Worm (Caenorhabditis elegans) whole organism, early embryonic: ENCODE data around the gene egl-43.

Experiments used
- B0310.2 ChIP-seq: sonication (generic microtip); optimal IDR thresholded peaks from 2 replicates; lab custom pipeline; 2016; ENCODE audit warnings: mild to moderate bottlenecking, missing genetic modification characterization, missing compliant biosample characterization
- F13C5.2 ChIP-seq: sonication (generic microtip); optimal IDR thresholded peaks from 2 replicates; lab custom pipeline; 2017; ENCODE audit warnings: mild to moderate bottlenecking, missing genetic modification characterization, inconsistent platforms, missing compliant biosample characterization
- aly-1 ChIP-seq: sonication (generic microtip); optimal IDR thresholded peaks from 2 replicates; lab custom pipeline; 2016; ENCODE audit warnings: missing genetic modification characterization, missing compliant biosample characterization
- ama-1 ChIP-seq: fragments of 150-350 bp; optimal IDR thresholded peaks from 2 replicates; lab custom pipeline; 2014
- ets-7 ChIP-seq: sonication (generic microtip); optimal IDR thresholded peaks from 2 replicates; lab custom pipeline; 2016; ENCODE audit warnings: missing genotype, missing genetic modification characterization, missing compliant biosample characterization
- flt-1 ChIP-seq: fragments of 200-800 bp; sonication (Bioruptor generic); IDR thresholded peaks from 2 replicates; pipeline ENCODE4 v1.3.6; 2022; ENCODE audit warnings: missing genetic modification characterization, missing compliant biosample characterization
- hmg-4 ChIP-seq: fragments of 200-800 bp; sonication (Bioruptor generic); optimal IDR thresholded peaks from 2 replicates; lab custom pipeline; 2018; ENCODE audit warnings: mild to moderate bottlenecking, missing genetic modification characterization, missing compliant biosample characterization
- pes-1 ChIP-seq: fragments of 200-800 bp; sonication (Bioruptor generic); IDR thresholded peaks from 2 replicates; pipeline ENCODE4 v1.3.6; 2022; ENCODE audit warnings: missing genetic modification reagents, missing genetic modification characterization, missing compliant biosample characterization
- scrt-1 ChIP-seq: fragments of 200-800 bp; sonication (Bioruptor generic); IDR thresholded peaks from 2 replicates; pipeline ENCODE4 v1.3.6; 2022; ENCODE audit warnings: missing genetic modification characterization, missing compliant biosample characterization
- sea-1 ChIP-seq: fragments of 200-800 bp; sonication (Bioruptor generic); conservative IDR thresholded peaks from 2 replicates; pipeline ENCODE4 v1.3.6; 2022; ENCODE audit warnings: missing genetic modification characterization, missing compliant biosample characterization
- tbx-11 ChIP-seq: fragments of 200-800 bp; sonication (Bioruptor generic); IDR thresholded peaks from 2 replicates; pipeline ENCODE4 v1.3.6; 2022; ENCODE audit warnings: missing genetic modification characterization, missing compliant biosample characterization
- tbx-37 ChIP-seq: fragments of 200-800 bp; sonication (Bioruptor generic); conservative IDR thresholded peaks from 2 replicates; pipeline ENCODE4 v1.3.6; 2022; ENCODE audit warnings: missing genetic modification reagents, missing genetic modification characterization, missing compliant biosample characterization
- tra-4 ChIP-seq: sonication (generic microtip); optimal IDR thresholded peaks from 2 replicates; lab custom pipeline; 2017; ENCODE audit warnings: missing genetic modification characterization, missing compliant biosample characterization

- no peak for TF ChIP-seq flt-1
- no peak for TF ChIP-seq sea-1 (GFP tag; lab: Robert Waterston, UW)
- no peak for TF ChIP-seq tbx-11 (GFP tag; lab: Robert Waterston, UW)
- no peak for TF ChIP-seq pes-1
- peak; percentile 21 for TF ChIP-seq ama-1 (lab: Kevin White, UChicago)
- no peak for TF ChIP-seq B0310.2 (tag; lab: Kevin White, UChicago)
- TF ChIP-seq hmg-4, result no peak
- TF ChIP-seq aly-1 (tag; lab: Kevin White, UChicago), result no peak
- peak; percentile 22 for TF ChIP-seq F13C5.2 (tag; lab: Kevin White, UChicago)
- no peak for TF ChIP-seq tra-4
- TF ChIP-seq ets-7 (tag; lab: Kevin White, UChicago), result no peak
- TF ChIP-seq scrt-1 (GFP tag; lab: Robert Waterston, UW), result no peak
- TF ChIP-seq tbx-37, result no peak
These were observed 24.0 kb upstream of the egl-43 start for ce11 chrII:9931012-9931411.
